Fruit fly (Drosophila melanogaster): ENCODE data around the gene CG12075.

dm6 chrX:8857098-8857724 is 19.1 kb downstream of the CG12075 start:
- TF ChIP-seq Crg-1 (GFP tag; optimal IDR thresholded peaks at IDR 0.05) (no peak), ovo (GFP tag; optimal IDR thresholded peaks at IDR 0.05) (no peak)
